Worm (Caenorhabditis elegans) whole organism, L3 larva: ENCODE data around the gene Y55F3BL.4.

Source experiments
- R02D3.7 ChIP-seq: fragments of 150-350 bp; optimal IDR thresholded peaks from 2 replicates; lab custom pipeline; 2014; ENCODE audit warnings: missing biosample characterization, missing genetic modification characterization
- aly-2 ChIP-seq: fragments of 150-350 bp; optimal IDR thresholded peaks from 2 replicates; lab custom pipeline; 2014; ENCODE audit warnings: missing biosample characterization, missing genetic modification characterization
- ama-1 ChIP-seq: fragments of 150-350 bp; optimal IDR thresholded peaks from 2 replicates; lab custom pipeline; 2018
- ceh-82 ChIP-seq: fragments of 150-350 bp; optimal IDR thresholded peaks from 2 replicates; lab custom pipeline; 2014; ENCODE audit warnings: missing biosample characterization, missing genetic modification characterization
- egl-27 ChIP-seq: sonication (generic microtip); optimal IDR thresholded peaks from 4 replicates; lab custom pipeline; 2017; ENCODE audit warnings: missing biosample characterization, missing genetic modification reagents, missing genetic modification characterization
- nhr-23 ChIP-seq: fragments of 150-350 bp; optimal IDR thresholded peaks from 2 replicates; lab custom pipeline; 2014; ENCODE audit warnings: missing biosample characterization, missing genetic modification reagents, missing genetic modification characterization
- nhr-237 ChIP-seq: fragments of 150-350 bp; optimal IDR thresholded peaks from 2 replicates; lab custom pipeline; 2014; ENCODE audit warnings: missing biosample characterization, missing genetic modification characterization
- nhr-76 ChIP-seq: fragments of 150-350 bp; sonication (generic microtip); optimal IDR thresholded peaks from 5 replicates; lab custom pipeline; 2014; ENCODE audit warnings: missing biosample characterization, missing genetic modification characterization
- pha-4 ChIP-seq: fragments of 150-350 bp; optimal IDR thresholded peaks from 2 replicates; lab custom pipeline; 2014; ENCODE audit warnings: missing biosample characterization, missing genetic modification reagents, missing genetic modification characterization
- skn-1 ChIP-seq: fragments of 150-350 bp; optimal IDR thresholded peaks from 2 replicates; lab custom pipeline; 2014; ENCODE audit warnings: missing biosample characterization, missing genetic modification characterization
- zag-1 ChIP-seq: fragments of 150-350 bp; optimal IDR thresholded peaks from 2 replicates; lab custom pipeline; 2014; ENCODE audit warnings: missing biosample characterization, missing genetic modification characterization
- ztf-4 ChIP-seq: fragments of 150-350 bp; optimal IDR thresholded peaks from 2 replicates; lab custom pipeline; 2014; ENCODE audit warnings: missing biosample characterization, missing genetic modification characterization

DNA sequence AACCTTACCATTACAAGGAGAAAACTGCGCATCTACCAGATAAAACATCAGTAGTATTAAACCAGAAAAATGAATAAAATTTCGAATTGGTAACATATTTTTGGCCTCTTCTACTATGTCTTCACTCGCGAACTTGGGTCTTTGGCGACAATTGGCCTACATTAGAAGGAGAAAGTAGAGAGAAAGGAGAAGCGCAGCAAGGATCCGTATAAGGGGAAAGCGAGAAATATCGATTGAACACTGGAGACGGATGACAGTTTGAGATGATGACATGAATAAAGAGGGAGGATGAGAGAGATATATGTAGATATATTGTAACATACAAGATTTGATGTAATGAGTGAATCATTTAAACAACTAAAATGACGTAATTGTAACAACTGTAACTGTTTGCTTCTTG lies 36.6 kb upstream of the Y55F3BL.4 start, which contains the start of gene F56B3.2:
- TF ChIP-seq ztf-4 (tag; lab: Kevin White, UChicago): no peak
- no peak for TF ChIP-seq pha-4 (tag; lab: Kevin White, UChicago)
- TF ChIP-seq ama-1 (lab: Kevin White, UChicago): no peak
- no peak for TF ChIP-seq aly-2 (tag; lab: Kevin White, UChicago)
- no peak for TF ChIP-seq zag-1 (tag; lab: Kevin White, UChicago)
- TF ChIP-seq R02D3.7 (tag; lab: Kevin White, UChicago): no peak
- TF ChIP-seq skn-1: no peak
- TF ChIP-seq ceh-82 (tag; lab: Kevin White, UChicago): no peak
- TF ChIP-seq nhr-23 (tag; lab: Kevin White, UChicago): peak; percentile 50
- TF ChIP-seq egl-27 (tag; lab: Kevin White, UChicago): no peak
- no peak for TF ChIP-seq nhr-76 (tag; lab: Kevin White, UChicago)
- TF ChIP-seq nhr-237 (tag; lab: Kevin White, UChicago): no peak
